Fruit fly (Drosophila melanogaster) whole organism, embryonic: Measurements from ENCODE around the gene VhaPPA1-2.

Source experiments
- Antp ChIP-seq: fragments of 200-800 bp; sonication (Bioruptor generic); optimal IDR thresholded peaks from 3 replicates; lab custom pipeline; 2016; ENCODE audit warnings: missing biosample characterization, missing genetic modification characterization
- CG10267 ChIP-seq: fragments of 200-800 bp; sonication (Bioruptor generic); optimal IDR thresholded peaks from 2 replicates; lab custom pipeline; 2018; ENCODE audit warnings: missing biosample characterization, mild to moderate bottlenecking, missing genetic modification characterization, moderate library complexity
- CG10274 ChIP-seq: fragments of 200-800 bp; sonication (Bioruptor generic); optimal IDR thresholded peaks from 3 replicates; lab custom pipeline; 2017; ENCODE audit warnings: missing biosample characterization, mild to moderate bottlenecking, missing genetic modification characterization
- CG11723 ChIP-seq: fragments of 200-800 bp; sonication (Bioruptor generic); optimal IDR thresholded peaks from 2 replicates; lab custom pipeline; 2017; ENCODE audit warnings: missing biosample characterization, mild to moderate bottlenecking, missing genetic modification characterization
- CG12391 ChIP-seq: fragments of 200-800 bp; sonication (Bioruptor generic); optimal IDR thresholded peaks from 3 replicates; lab custom pipeline; 2018; ENCODE audit warnings: missing biosample characterization, mild to moderate bottlenecking, missing genetic modification characterization, moderate library complexity
- CG12659 ChIP-seq: fragments of 200-800 bp; sonication (Bioruptor generic); optimal IDR thresholded peaks from 3 replicates; lab custom pipeline; 2017; ENCODE audit warnings: mild to moderate bottlenecking, missing biosample characterization, missing genetic modification reagents, missing genetic modification characterization
- CG13424 ChIP-seq: fragments of 200-800 bp; sonication (Bioruptor generic); optimal IDR thresholded peaks from 2 replicates; lab custom pipeline; 2019; ENCODE audit warnings: missing biosample characterization, mild to moderate bottlenecking, missing genetic modification characterization, moderate library complexity
- CG14441 ChIP-seq: fragments of 200-800 bp; sonication (Bioruptor generic); IDR thresholded peaks from 2 replicates; pipeline ENCODE4 v1.3.6; 2022; ENCODE audit warnings: missing biosample characterization, missing genetic modification characterization
- CG17328 ChIP-seq: fragments of 200-800 bp; sonication (Bioruptor generic); IDR thresholded peaks from 2 replicates; pipeline ENCODE4 v1.3.6; 2022; ENCODE audit warnings: missing biosample characterization, missing genetic modification characterization
- CG17385 ChIP-seq: fragments of 200-800 bp; sonication (Bioruptor generic); optimal IDR thresholded peaks from 3 replicates; lab custom pipeline; 2018; ENCODE audit warnings: missing biosample characterization, mild to moderate bottlenecking, missing genetic modification characterization
- CG2120 ChIP-seq: fragments of 200-800 bp; sonication (Bioruptor generic); optimal IDR thresholded peaks from 3 replicates; lab custom pipeline; 2016; ENCODE audit warnings: missing biosample characterization, missing genetic modification characterization
- CG2129 ChIP-seq: fragments of 200-800 bp; sonication (Bioruptor generic); IDR thresholded peaks from 2 replicates; pipeline ENCODE4 v1.3.6; 2022; ENCODE audit warnings: missing biosample characterization, missing genetic modification characterization; ENCODE audit not compliant: partially characterized antibody
- CG2712 ChIP-seq: fragments of 200-800 bp; optimal IDR thresholded peaks from 3 replicates; lab custom pipeline; 2019; ENCODE audit warnings: missing biosample characterization, mild to moderate bottlenecking, missing genetic modification characterization, moderate library complexity
- CG2875 ChIP-seq: fragments of 200-800 bp; sonication (Bioruptor generic); optimal IDR thresholded peaks from 2 replicates; lab custom pipeline; 2017; ENCODE audit warnings: missing biosample characterization, mild to moderate bottlenecking, missing genetic modification characterization, missing genetic modification reagents
- CG34224 ChIP-seq: fragments of 200-800 bp; sonication (Bioruptor generic); IDR thresholded peaks from 3 replicates; pipeline ENCODE4 v1.3.6; 2022; ENCODE audit warnings: missing biosample characterization, missing genetic modification characterization; ENCODE audit not compliant: partially characterized antibody
- CG43689 ChIP-seq: fragments of 200-800 bp; sonication (Bioruptor generic); IDR thresholded peaks from 2 replicates; pipeline ENCODE4 v1.3.6; 2022; ENCODE audit warnings: missing biosample characterization, missing genetic modification characterization
- CG6654 ChIP-seq: fragments of 200-800 bp; sonication (Bioruptor generic); optimal IDR thresholded peaks from 2 replicates; lab custom pipeline; 2017; ENCODE audit warnings: missing biosample characterization, mild to moderate bottlenecking, missing genetic modification characterization
- CG7556 ChIP-seq: fragments of 200-800 bp; sonication (Bioruptor generic); optimal IDR thresholded peaks from 2 replicates; lab custom pipeline; 2017; ENCODE audit warnings: missing biosample characterization, mild to moderate bottlenecking, missing genetic modification characterization
- CG9609 ChIP-seq: fragments of 200-800 bp; sonication (Bioruptor generic); optimal IDR thresholded peaks from 3 replicates; lab custom pipeline; 2016; ENCODE audit warnings: missing biosample characterization, missing genetic modification characterization
- Deaf1 ChIP-seq: fragments of 200-800 bp; optimal IDR thresholded peaks from 3 replicates; lab custom pipeline; 2019; ENCODE audit warnings: missing biosample characterization, mild to moderate bottlenecking, missing genetic modification characterization, moderate library complexity
- Doc3 ChIP-seq: fragments of 200-800 bp; sonication (Bioruptor generic); IDR thresholded peaks from 3 replicates; pipeline ENCODE4 v1.3.6; 2022; ENCODE audit warnings: missing biosample characterization, missing genetic modification characterization; ENCODE audit not compliant: partially characterized antibody
- Dref ChIP-seq: fragments of 200-800 bp; sonication (Bioruptor generic); IDR thresholded peaks from 2 replicates; pipeline ENCODE4 v1.3.6; 2022; ENCODE audit warnings: missing biosample characterization, missing genetic modification characterization
- Eip74EF ChIP-seq, 2 experiments: fragments of 200-800 bp in 1 of 2; fragments of >200 bp in 1 of 2; sonication (Bioruptor generic) in 1 of 2; optimal IDR thresholded peaks; 2 replicates each; lab custom pipeline; 2017 to 2019; ENCODE audit warnings: missing biosample characterization in 2 of 2, missing genetic modification characterization in 2 of 2, mild to moderate bottlenecking in 1 of 2, moderate library complexity in 1 of 2
- Elba2 ChIP-seq: fragments of 200-800 bp; sonication (Bioruptor generic); optimal IDR thresholded peaks from 3 replicates; lab custom pipeline; 2016; ENCODE audit warnings: missing biosample characterization, missing genetic modification characterization
- Fer2 ChIP-seq: fragments of 200-800 bp; sonication (Bioruptor generic); optimal IDR thresholded peaks from 2 replicates; lab custom pipeline; 2018; ENCODE audit warnings: missing biosample characterization, mild to moderate bottlenecking, missing genetic modification characterization, moderate library complexity
- Hand ChIP-seq: fragments of 200-800 bp; sonication (Bioruptor generic); optimal IDR thresholded peaks from 2 replicates; lab custom pipeline; 2017; ENCODE audit warnings: mild to moderate bottlenecking, missing biosample characterization, missing genetic modification reagents, missing genetic modification characterization
- Max ChIP-seq: fragments of 200-800 bp; sonication (Bioruptor generic); optimal IDR thresholded peaks from 2 replicates; lab custom pipeline; 2016; ENCODE audit warnings: missing biosample characterization, mild to moderate bottlenecking, missing genetic modification characterization
- Scr ChIP-seq: fragments of 200-800 bp; sonication (Bioruptor generic); IDR thresholded peaks from 2 replicates; pipeline ENCODE4 v1.3.6; 2022; ENCODE audit warnings: missing biosample characterization, missing genetic modification characterization; ENCODE audit not compliant: partially characterized antibody
- Spps ChIP-seq: fragments of 200-800 bp; sonication (Bioruptor generic); optimal IDR thresholded peaks from 2 replicates; lab custom pipeline; 2018; ENCODE audit warnings: missing biosample characterization, mild to moderate bottlenecking, missing genetic modification characterization
- Taf1 ChIP-seq: fragments of 200-800 bp; sonication (Bioruptor generic); IDR thresholded peaks from 2 replicates; pipeline ENCODE4 v1.3.6; 2022; ENCODE audit warnings: missing biosample characterization, missing genetic modification characterization
- Tbp ChIP-seq: fragments of >200 bp; optimal IDR thresholded peaks from 2 replicates; lab custom pipeline; 2018; ENCODE audit warnings: missing biosample characterization, missing genetic modification characterization
- Trl ChIP-seq, 3 experiments: fragments of >200 bp in 2 of 3; fragments of 200-800 bp in 1 of 3; sonication (Bioruptor generic) in 1 of 3; optimal IDR thresholded peaks; 2 replicates in 1 of 3; 3 replicates in 2 of 3; lab custom pipeline; 2016 to 2017; ENCODE audit warnings: missing biosample characterization in 1 of 3, missing genetic modification characterization in 1 of 3
- abd-A ChIP-seq: fragments of 200-800 bp; sonication (Bioruptor generic); optimal IDR thresholded peaks from 3 replicates; lab custom pipeline; 2019; ENCODE audit warnings: missing biosample characterization, mild to moderate bottlenecking, missing genetic modification characterization, moderate library complexity
- az2 ChIP-seq: fragments of 200-800 bp; sonication (Bioruptor generic); optimal IDR thresholded peaks from 3 replicates; lab custom pipeline; 2016; ENCODE audit warnings: missing biosample characterization, missing genetic modification characterization
- croc ChIP-seq: fragments of 200-800 bp; sonication (Bioruptor generic); conservative IDR thresholded peaks from 3 replicates; pipeline ENCODE4 v1.3.6; 2022; ENCODE audit warnings: missing biosample characterization, missing genetic modification characterization
- ems ChIP-seq: fragments of 200-800 bp; sonication (Bioruptor generic); optimal IDR thresholded peaks from 3 replicates; lab custom pipeline; 2016; ENCODE audit warnings: missing biosample characterization, missing genetic modification characterization
- ewg ChIP-seq: fragments of 200-800 bp; sonication (Bioruptor generic); optimal IDR thresholded peaks from 3 replicates; lab custom pipeline; 2017; ENCODE audit warnings: mild to moderate bottlenecking, missing biosample characterization, missing genetic modification reagents, missing genetic modification characterization
- fu2 ChIP-seq: fragments of 200-800 bp; sonication (Bioruptor generic); optimal IDR thresholded peaks from 2 replicates; lab custom pipeline; 2016; ENCODE audit warnings: missing biosample characterization, missing genetic modification characterization
- gcm2 ChIP-seq: fragments of 200-800 bp; sonication (Bioruptor generic); optimal IDR thresholded peaks from 2 replicates; lab custom pipeline; 2016; ENCODE audit warnings: missing biosample characterization, missing genetic modification characterization
- kay ChIP-seq: fragments of 200-800 bp; sonication (Bioruptor generic); optimal IDR thresholded peaks from 2 replicates; lab custom pipeline; 2016; ENCODE audit warnings: missing biosample characterization, missing genetic modification characterization
- mld ChIP-seq: fragments of 200-800 bp; sonication (Bioruptor generic); IDR thresholded peaks from 3 replicates; pipeline ENCODE4 v1.3.6; 2022; ENCODE audit warnings: missing biosample characterization, missing genetic modification characterization; ENCODE audit not compliant: partially characterized antibody
- pita ChIP-seq: fragments of 200-800 bp; sonication (Bioruptor generic); optimal IDR thresholded peaks from 2 replicates; lab custom pipeline; 2017; ENCODE audit warnings: missing biosample characterization, mild to moderate bottlenecking, missing genetic modification characterization
- pnt ChIP-seq: fragments of 200-800 bp; sonication (Bioruptor generic); optimal IDR thresholded peaks from 3 replicates; lab custom pipeline; 2016; ENCODE audit warnings: missing biosample characterization, missing genetic modification characterization
- ranshi ChIP-seq: fragments of 200-800 bp; sonication (Bioruptor generic); IDR thresholded peaks from 2 replicates; pipeline ENCODE4 v1.3.6; 2022; ENCODE audit warnings: missing biosample characterization, missing genetic modification characterization
- run ChIP-seq: fragments of 200-800 bp; sonication (Bioruptor generic); optimal IDR thresholded peaks from 3 replicates; lab custom pipeline; 2018; ENCODE audit warnings: missing biosample characterization, mild to moderate bottlenecking, missing genetic modification characterization
- stwl ChIP-seq: fragments of 200-800 bp; sonication (Bioruptor generic); optimal IDR thresholded peaks from 3 replicates; lab custom pipeline; 2018; ENCODE audit warnings: missing biosample characterization, mild to moderate bottlenecking, missing genetic modification characterization, moderate library complexity
- tll ChIP-seq, 2 experiments: fragments of 200-800 bp in 1 of 2; fragments of >200 bp in 1 of 2; sonication (Bioruptor generic) in 1 of 2; optimal IDR thresholded peaks; 2 replicates each; lab custom pipeline; 2017 to 2019; ENCODE audit warnings: missing biosample characterization in 2 of 2, missing genetic modification characterization in 2 of 2, mild to moderate bottlenecking in 1 of 2, moderate library complexity in 1 of 2
- tna ChIP-seq: fragments of 200-800 bp; sonication (Bioruptor generic); IDR thresholded peaks from 2 replicates; pipeline ENCODE4 v1.3.6; 2022; ENCODE audit warnings: missing biosample characterization, missing genetic modification characterization; ENCODE audit not compliant: partially characterized antibody
- zf30C ChIP-seq: fragments of 200-800 bp; sonication (Bioruptor generic); optimal IDR thresholded peaks from 3 replicates; lab custom pipeline; 2018; ENCODE audit warnings: missing biosample characterization, mild to moderate bottlenecking, missing genetic modification characterization

Gene VhaPPA1-2

DNA sequence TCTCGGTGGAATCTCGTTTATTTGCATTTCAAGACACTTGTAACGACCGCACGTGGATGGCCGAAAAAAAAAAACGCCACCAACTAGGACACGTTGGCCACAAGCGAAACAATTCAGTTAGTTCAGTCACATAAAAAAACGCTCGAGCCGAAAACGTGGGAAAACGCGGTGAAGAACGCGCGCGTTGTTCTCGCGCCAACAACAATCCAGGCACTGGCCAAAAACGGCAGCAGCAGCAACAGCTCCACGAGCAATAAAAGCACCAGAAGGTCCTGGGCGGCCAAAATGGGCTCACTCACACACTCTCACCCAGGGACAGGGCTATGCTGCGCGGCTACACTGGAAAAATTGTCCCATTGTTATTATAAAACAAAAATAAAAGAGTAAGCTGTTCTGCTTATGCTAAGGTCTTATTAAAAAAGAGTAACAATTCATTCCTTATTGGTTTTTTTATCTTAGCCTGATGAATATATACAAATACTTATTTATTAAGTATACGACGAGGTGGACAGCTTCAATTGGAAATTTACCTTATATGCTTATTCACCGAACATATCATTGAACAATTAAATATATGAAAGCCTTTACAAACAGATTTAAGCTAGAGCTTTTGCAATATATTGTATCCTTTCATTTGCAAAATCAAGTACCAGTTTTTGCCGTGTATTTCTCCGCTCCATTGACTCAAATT, 24.7 kb downstream of the VhaPPA1-2 start, which contains the start of gene btsz (continued):
- TF ChIP-seq Hand (GFP tag; lab: Kevin White, UChicago) = peak; percentile 69
- TF ChIP-seq abd-A (tag; lab: Kevin White, UChicago) = peak; percentile 32
- TF ChIP-seq Tbp (GFP tag; lab: Kevin White, UChicago) = no peak
- no peak for TF ChIP-seq Eip74EF (GFP tag; optimal IDR thresholded peaks at IDR 0.05; lab: Kevin White, UChicago)
- no peak for TF ChIP-seq CG2712 (tag; lab: Kevin White, UChicago)
- no peak; the same call in 1 of the 2 replicates for TF ChIP-seq ranshi (GFP tag; lab: Robert Waterston, UW)
- no peak for TF ChIP-seq Taf1 (GFP tag; lab: Robert Waterston, UW)
- no peak for TF ChIP-seq CG11723 (GFP tag; lab: Kevin White, UChicago)
- peak; percentile 19 for TF ChIP-seq Fer2 (tag; lab: Kevin White, UChicago)
- TF ChIP-seq Max = peak; percentile 12
- no peak for TF ChIP-seq tna (GFP tag; lab: Robert Waterston, UW)
- no peak for TF ChIP-seq pita (GFP tag; lab: Kevin White, UChicago)
- no peak for TF ChIP-seq CG14441
- no peak for TF ChIP-seq Doc3 (GFP tag; lab: Robert Waterston, UW)
- TF ChIP-seq CG17385 = peak; percentile 38
- TF ChIP-seq Antp (GFP tag; lab: Kevin White, UChicago) = no peak
- peak; percentile 70 for TF ChIP-seq CG2120
- peak; percentile 54 for TF ChIP-seq CG13424 (tag; lab: Kevin White, UChicago)
- no peak for TF ChIP-seq az2 (GFP tag; lab: Kevin White, UChicago)
- no peak for TF ChIP-seq CG10267 (tag; lab: Kevin White, UChicago)
- no peak for TF ChIP-seq tll (GFP tag; optimal IDR thresholded peaks at IDR 0.05; lab: Kevin White, UChicago)
- no peak for TF ChIP-seq mld (GFP tag; lab: Robert Waterston, UW)
- peak; percentile 40 for TF ChIP-seq CG12391 (tag; lab: Kevin White, UChicago)
- TF ChIP-seq gcm2 = no peak
- TF ChIP-seq Scr = no peak
- no peak for TF ChIP-seq pnt (GFP tag; lab: Kevin White, UChicago)
- TF ChIP-seq CG12659 (GFP tag; lab: Kevin White, UChicago) = peak; percentile 47
- TF ChIP-seq croc (GFP tag; lab: Robert Waterston, UW) = no peak
- TF ChIP-seq CG17328 (GFP tag; lab: Robert Waterston, UW) = no peak
- no peak for TF ChIP-seq CG6654
- no peak for TF ChIP-seq Trl (optimal IDR thresholded peaks at IDR 0.05; lab: Kevin White, UChicago)
- TF ChIP-seq Trl (GFP tag; optimal IDR thresholded peaks at IDR 0.05; lab: Kevin White, UChicago) = no peak
- no peak for TF ChIP-seq CG9609 (GFP tag; lab: Kevin White, UChicago)
- no peak for TF ChIP-seq zf30C (GFP tag; lab: Kevin White, UChicago)
- TF ChIP-seq Elba2 (GFP tag; lab: Kevin White, UChicago) = no peak
- TF ChIP-seq ems (GFP tag; lab: Kevin White, UChicago) = no peak
- no peak for TF ChIP-seq Dref (GFP tag; lab: Robert Waterston, UW)
- TF ChIP-seq stwl = no peak

DNA sequence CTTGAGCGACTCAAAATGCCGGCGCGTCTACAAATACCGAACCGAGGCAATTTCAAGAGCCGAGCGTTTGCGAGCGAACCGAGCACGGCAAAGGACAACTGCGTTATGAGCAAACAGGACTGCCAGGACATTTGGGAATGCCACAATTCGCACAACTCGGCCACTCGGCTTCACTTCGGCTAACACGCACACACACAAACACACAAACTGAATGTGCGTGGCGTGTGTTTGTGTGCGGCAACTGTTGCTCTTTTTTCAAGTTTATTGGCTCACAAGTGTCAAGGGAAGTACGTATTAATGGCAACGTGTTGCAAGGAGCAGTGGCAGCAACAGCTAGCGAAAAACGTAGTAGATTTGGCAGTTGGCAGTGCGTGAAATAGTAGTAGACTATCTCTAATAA, 26.7 kb downstream of the VhaPPA1-2 start:
- TF ChIP-seq Spps (tag; lab: Kevin White, UChicago) (no peak), CG6654 (no peak), CG43689 (GFP tag; lab: Robert Waterston, UW) (no peak), CG7556 (GFP tag; lab: Kevin White, UChicago) (no peak), Dref (GFP tag; lab: Robert Waterston, UW) (no peak), CG34224 (GFP tag; lab: Robert Waterston, UW) (no peak), run (tag; lab: Kevin White, UChicago) (no peak), fu2 (no peak), abd-A (tag; lab: Kevin White, UChicago) (peak; percentile 96), ewg (no peak), CG10274 (no peak), kay (GFP tag; lab: Kevin White, UChicago) (no peak), CG2129 (no peak), Deaf1 (peak; percentile 96), CG2875 (GFP tag; lab: Kevin White, UChicago) (no peak)
